Worm (Caenorhabditis elegans) whole organism, early embryonic: ENCODE results near the gene F07G11.3.

Source experiments
- B0310.2 ChIP-seq: sonication (generic microtip); optimal IDR thresholded peaks from 2 replicates; lab custom pipeline; 2016; ENCODE audit warnings: mild to moderate bottlenecking, missing genetic modification characterization, missing compliant biosample characterization
- ama-1 ChIP-seq: fragments of 150-350 bp; optimal IDR thresholded peaks from 2 replicates; lab custom pipeline; 2014
- ceh-36 ChIP-seq: sonication (generic microtip); optimal IDR thresholded peaks from 2 replicates; lab custom pipeline; 2016; ENCODE audit warnings: missing genetic modification characterization, inconsistent platforms, missing compliant biosample characterization
- ets-7 ChIP-seq: sonication (generic microtip); optimal IDR thresholded peaks from 2 replicates; lab custom pipeline; 2016; ENCODE audit warnings: missing genotype, missing genetic modification characterization, missing compliant biosample characterization
- flt-1 ChIP-seq: fragments of 200-800 bp; sonication (Bioruptor generic); IDR thresholded peaks from 2 replicates; pipeline ENCODE4 v1.3.6; 2022; ENCODE audit warnings: missing genetic modification characterization, missing compliant biosample characterization
- hmbx-1 ChIP-seq: sonication (generic microtip); optimal IDR thresholded peaks from 2 replicates; lab custom pipeline; 2016; ENCODE audit warnings: mild to moderate bottlenecking, missing genetic modification characterization, missing compliant biosample characterization
- hmg-4 ChIP-seq: fragments of 200-800 bp; sonication (Bioruptor generic); optimal IDR thresholded peaks from 2 replicates; lab custom pipeline; 2018; ENCODE audit warnings: mild to moderate bottlenecking, missing genetic modification characterization, missing compliant biosample characterization
- scrt-1 ChIP-seq: fragments of 200-800 bp; sonication (Bioruptor generic); IDR thresholded peaks from 2 replicates; pipeline ENCODE4 v1.3.6; 2022; ENCODE audit warnings: missing genetic modification characterization, missing compliant biosample characterization

DNA sequence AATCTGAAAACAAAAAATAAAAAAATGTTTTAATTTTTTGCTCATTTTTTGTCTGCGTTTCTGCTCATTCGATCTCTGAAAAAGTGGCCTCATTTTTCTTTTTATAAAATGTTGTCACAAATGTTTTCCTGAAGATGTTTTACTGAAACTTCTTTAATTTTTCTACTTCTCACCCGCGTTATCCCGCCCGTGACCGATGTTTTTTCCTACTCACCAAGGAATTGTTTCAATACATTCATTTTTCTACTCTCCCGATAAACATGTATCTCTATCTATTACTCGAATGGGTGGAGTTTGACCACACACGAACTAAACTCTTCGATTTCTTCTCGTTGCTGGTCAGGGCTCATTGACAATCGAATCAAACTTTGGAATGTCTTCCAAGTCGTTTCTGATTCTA lies 32.3 kb downstream of the F07G11.3 start, which contains the start of gene F10G2.2:
- TF ChIP-seq hmg-4 (no peak), scrt-1 (GFP tag; lab: Robert Waterston, UW) (no peak), ceh-36 (tag; lab: Kevin White, UChicago) (no peak), B0310.2 (tag; lab: Kevin White, UChicago) (no peak), ama-1 (no peak), hmbx-1 (tag; lab: Kevin White, UChicago) (no peak), ets-7 (tag; lab: Kevin White, UChicago) (no peak), flt-1 (GFP tag; lab: Robert Waterston, UW) (no peak)
